Fruit fly (Drosophila melanogaster): ENCODE data around the gene Indy.

- no peak for TF ChIP-seq CG8478 (optimal IDR thresholded peaks at IDR 0.05)
- TF ChIP-seq CTCF (optimal IDR thresholded peaks at IDR 0.05) = no peak
Observed at dm6 chr3L:18791232-18792008, 54.6 kb downstream of the Indy start.
